Worm (Caenorhabditis elegans): Measurements from ENCODE around the gene F41E7.6.

Gene F41E7.6

ce11 chrX:10298932-10299331 is 11.3 kb downstream of the F41E7.6 start:
- TF ChIP-seq B0261.1 (tag; optimal IDR thresholded peaks at IDR 0.05) (peak; percentile 58), tbp1 (GFP tag; optimal IDR thresholded peaks at IDR 0.05) (peak; percentile 85), rpc-1 (optimal IDR thresholded peaks at IDR 0.05) (peak; percentile 35), rpc-1 (tag; optimal IDR thresholded peaks at IDR 0.05) (peak; percentile 62), egl-44 (GFP tag; IDR thresholded peaks at IDR 0.05) (0 out of 2 replicates have a peak, but pooled peaks have one; percentile 4), mcd-1 (GFP tag; IDR thresholded peaks at IDR 0.05) (0 out of 2 replicates have a peak, but pooled peaks have one; percentile 14), ceh-100 (GFP tag; IDR thresholded peaks at IDR 0.05) (peak; percentile 31; the same call in 1 of the 2 replicates), cebp-2 (GFP tag; IDR thresholded peaks at IDR 0.05) (0 out of 2 replicates have a peak, but pooled peaks have one; percentile 62), rcor-1 (GFP tag; IDR thresholded peaks at IDR 0.05) (peak; percentile 61), nhr-120 (GFP tag; IDR thresholded peaks at IDR 0.05) (0 out of 2 replicates have a peak, but pooled peaks have one; percentile 58), ztf-25 (GFP tag; IDR thresholded peaks at IDR 0.05) (peak; percentile 57; the same call in 1 of the 2 replicates), lin-26 (GFP tag; IDR thresholded peaks at IDR 0.05) (peak; percentile 88)

- TF ChIP-seq egrh-3 (GFP tag; IDR thresholded peaks at IDR 0.05) (no peak), bed-1 (GFP tag; IDR thresholded peaks at IDR 0.05) (no peak), snpc-3.4 (tag; optimal IDR thresholded peaks at IDR 0.05) (no peak), attf-3 (GFP tag; conservative IDR thresholded peaks at IDR 0.05) (no peak), let-526 (GFP tag; IDR thresholded peaks at IDR 0.05) (no peak), B0261.1 (tag; optimal IDR thresholded peaks at IDR 0.05) (no peak), F55B11.4 (tag; optimal IDR thresholded peaks at IDR 0.05; ENCODE audit: borderline replicate concordance, insufficient read depth) (no peak), hmg-20 (GFP tag; IDR thresholded peaks at IDR 0.05) (no peak), nfya-2 (GFP tag; IDR thresholded peaks at IDR 0.05) (no peak), ceh-79 (tag; optimal IDR thresholded peaks at IDR 0.05) (no peak), Y95B8A.8 (GFP tag; IDR thresholded peaks at IDR 0.05) (no peak), snpc-4 (GFP tag; optimal IDR thresholded peaks at IDR 0.05) (no peak), snpc-4 (tag; optimal IDR thresholded peaks at IDR 0.05) (no peak), ztf-25 (GFP tag; IDR thresholded peaks at IDR 0.05) (no peak), K11D2.4 (GFP tag; IDR thresholded peaks at IDR 0.05) (no peak), snpc-1.3 (tag; optimal IDR thresholded peaks at IDR 0.05; ENCODE audit: insufficient read depth) (no peak), rcor-1 (GFP tag; IDR thresholded peaks at IDR 0.05) (no peak), sptf-2 (GFP tag; optimal IDR thresholded peaks at IDR 0.05) (no peak), ztf-6 (GFP tag; IDR thresholded peaks at IDR 0.05) (no peak), madf-10 (tag; optimal IDR thresholded peaks at IDR 0.05) (no peak), Y67H2A.10 (GFP tag; conservative IDR thresholded peaks at IDR 0.05) (no peak)
Observed at ce11 chrX:10297410-10297809, 12.9 kb downstream of the F41E7.6 start.

DNA sequence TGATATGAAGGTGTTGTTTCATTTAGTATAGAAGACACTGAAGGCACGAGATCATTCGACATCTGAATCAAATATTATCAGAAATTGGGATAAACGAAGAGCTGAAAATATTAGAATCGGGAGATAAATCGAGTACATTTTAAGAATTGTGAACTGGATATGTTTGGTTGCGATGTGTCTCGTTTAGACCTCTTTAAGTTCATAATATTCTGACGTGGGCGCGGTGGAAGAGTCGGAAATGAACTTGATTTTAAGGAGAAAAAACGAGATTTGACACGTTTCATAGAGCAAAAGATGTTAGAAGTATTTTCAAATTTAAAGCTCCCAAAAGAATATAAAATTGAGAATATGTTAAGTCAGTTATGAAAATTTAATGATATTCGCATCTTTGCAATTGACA is 24.6 kb downstream of the F41E7.6 start, which contains the start of gene npr-6:
Gene npr-6, minus strand, starts transcription at position 101 of the 400 bp plus-strand sequence.
- TF ChIP-seq ets-4 (GFP tag; optimal IDR thresholded peaks at IDR 0.05) = no peak
- TF ChIP-seq lsy-27 (tag; optimal IDR thresholded peaks at IDR 0.05; ENCODE audit: borderline replicate concordance, insufficient read depth) = no peak
- no peak for TF ChIP-seq F33H1.4 (GFP tag; IDR thresholded peaks at IDR 0.05)
- TF ChIP-seq tbx-9 (tag; optimal IDR thresholded peaks at IDR 0.05; ENCODE audit: borderline replicate concordance) = no peak
- TF ChIP-seq mes-4 (tag; optimal IDR thresholded peaks at IDR 0.05) = no peak

ce11 chrX:10279299-10279698 is 31.0 kb downstream of the F41E7.6 start, which contains the start of gene slc-9B.1:
slc-9B.1 (plus strand) TSS chrX:10279599.
- TF ChIP-seq cebp-2 (GFP tag; IDR thresholded peaks at IDR 0.05) = no peak
- TF ChIP-seq lin-40 (tag; optimal IDR thresholded peaks at IDR 0.05) = no peak
- TF ChIP-seq ztf-22 (GFP tag; optimal IDR thresholded peaks at IDR 0.05) = no peak
- no peak for TF ChIP-seq nhr-80 (tag; optimal IDR thresholded peaks at IDR 0.05)
- no peak for TF ChIP-seq repo-1 (tag; optimal IDR thresholded peaks at IDR 0.05)
- TF ChIP-seq pbrm-1 (GFP tag; IDR thresholded peaks at IDR 0.05) = no peak
- no peak for TF ChIP-seq D2030.7 (GFP tag; IDR thresholded peaks at IDR 0.05)
- no peak for TF ChIP-seq let-607 (tag; optimal IDR thresholded peaks at IDR 0.05)
- TF ChIP-seq T07F8.4 (tag; optimal IDR thresholded peaks at IDR 0.05) = no peak
- no peak for TF ChIP-seq akir-1 (GFP tag; optimal IDR thresholded peaks at IDR 0.05)
- no peak for TF ChIP-seq mcd-1 (GFP tag; IDR thresholded peaks at IDR 0.05)
- no peak for TF ChIP-seq bed-2 (GFP tag; IDR thresholded peaks at IDR 0.05)
- TF ChIP-seq lin-35 (GFP tag; optimal IDR thresholded peaks at IDR 0.05) = no peak

Data from whole organism, young adult.